Worm (Caenorhabditis elegans) whole organism, mixed stage, embryonic: Measurements from ENCODE around the gene srw-91.
"Not testable (repeated sequence)": the region's sequence is repeated elsewhere in the genome, so short reads cannot be mapped to it uniquely, and the experiment has no call there.

Experiments
- blmp-1 ChIP-seq: fragments of 150-350 bp; optimal IDR thresholded peaks from 2 replicates; lab custom pipeline; 2014; ENCODE audit warnings: missing biosample characterization, missing genetic modification characterization
- lin-13 ChIP-seq: fragments of 150-350 bp; optimal IDR thresholded peaks from 2 replicates; lab custom pipeline; 2014; ENCODE audit warnings: missing biosample characterization, missing genetic modification characterization
- nhr-237 ChIP-seq: fragments of 150-350 bp; optimal IDR thresholded peaks from 2 replicates; lab custom pipeline; 2014; ENCODE audit warnings: missing biosample characterization, missing genetic modification characterization
- nhr-28 ChIP-seq: fragments of 150-350 bp; optimal IDR thresholded peaks from 2 replicates; lab custom pipeline; 2014; ENCODE audit warnings: missing biosample characterization, missing genetic modification characterization
- pha-4 ChIP-seq: fragments of 150-350 bp; optimal IDR thresholded peaks from 2 replicates; lab custom pipeline; 2018; ENCODE audit warnings: missing biosample characterization, missing genetic modification reagents, missing genetic modification characterization

- TF ChIP-seq lin-13 (tag; lab: Kevin White, UChicago); nhr-28; nhr-237 (tag; lab: Kevin White, UChicago); pha-4; blmp-1: not testable (repeated sequence)
Observed at ce11 chrV:1692494-1692893, 11.8 kb upstream of the srw-91 start, which contains the start of gene Y46H3C.5.
